Fruit fly (Drosophila melanogaster) Kc167 (cell line): ENCODE data around the gene CG32104.

Experiments used
- Myc ChIP-seq: fragments of >200 bp; optimal IDR thresholded peaks from 2 replicates; lab custom pipeline; 2017; ENCODE audit warnings: missing external identifiers
- Sin3A ChIP-seq: fragments of >200 bp; optimal IDR thresholded peaks from 2 replicates; lab custom pipeline; 2018; ENCODE audit warnings: missing external identifiers
- h ChIP-seq: fragments of >200 bp; optimal IDR thresholded peaks from 3 replicates; lab custom pipeline; 2018; ENCODE audit warnings: missing external identifiers
- insv ChIP-seq: fragments of >200 bp; optimal IDR thresholded peaks from 3 replicates; lab custom pipeline; 2018; ENCODE audit warnings: missing external identifiers
- psq ChIP-seq: fragments of >200 bp; optimal IDR thresholded peaks from 2 replicates; lab custom pipeline; 2017; ENCODE audit warnings: missing external identifiers
- ttk ChIP-seq: sonication (Bioruptor generic); optimal IDR thresholded peaks from 2 replicates; lab custom pipeline; 2017; ENCODE audit warnings: missing external identifiers

Gene CG32104

DNA sequence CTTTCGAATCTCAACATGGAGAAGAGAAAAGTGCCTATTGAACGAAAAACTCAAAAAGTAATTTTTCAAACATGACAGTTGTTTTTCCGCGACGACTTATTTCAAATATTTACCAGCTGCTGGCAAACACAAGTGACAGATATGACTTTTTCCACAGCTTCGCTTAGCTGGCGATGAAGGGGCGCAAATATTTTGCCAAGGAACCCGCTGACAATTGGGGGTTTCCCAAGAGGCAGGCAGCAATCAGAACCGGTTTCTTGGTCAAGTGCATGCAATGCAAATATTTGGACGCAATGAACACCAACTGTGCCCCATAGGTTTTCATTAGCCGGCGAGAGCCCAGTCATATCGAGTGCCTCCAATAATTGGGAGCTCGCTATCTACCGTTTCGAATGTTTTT is 7.1 kb downstream of the CG32104 start:
- TF ChIP-seq h (lab: Kevin White, UChicago) (no peak), Myc (no peak), ttk (lab: Kevin White, UChicago) (no peak), insv (lab: Kevin White, UChicago) (no peak), psq (lab: Kevin White, UChicago) (no peak), Sin3A (lab: Kevin White, UChicago) (no peak)

dm6 chr3L:12391240-12391843 is 7.8 kb downstream of the CG32104 start, which contains the start of gene Ncc69:
Ncc69 (minus strand) TSS chr3L:12391444.
- TF ChIP-seq ttk (lab: Kevin White, UChicago) (no peak), psq (lab: Kevin White, UChicago) (no peak), insv (lab: Kevin White, UChicago) (no peak), h (lab: Kevin White, UChicago) (no peak), Sin3A (lab: Kevin White, UChicago) (no peak), Myc (no peak)

DNA sequence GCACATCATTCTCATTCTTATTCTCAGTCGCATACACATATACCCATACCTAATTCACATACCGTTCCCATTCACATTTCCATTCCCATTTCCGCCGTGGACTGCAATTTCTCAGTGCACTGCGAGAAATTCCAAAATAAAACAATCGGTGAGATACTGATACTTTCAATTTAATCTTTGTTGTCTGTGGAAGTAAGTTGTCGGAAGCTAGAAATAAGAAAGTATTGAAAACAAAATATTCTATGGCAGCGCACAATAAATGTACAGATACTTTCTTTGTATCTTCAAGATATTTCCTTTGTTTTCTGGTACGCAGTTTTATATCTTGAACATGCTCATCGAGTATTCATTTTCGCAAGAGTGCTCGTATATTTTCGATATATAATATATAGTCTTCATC is 11.2 kb downstream of the CG32104 start:
- TF ChIP-seq ttk (lab: Kevin White, UChicago) (no peak), Myc (no peak), insv (lab: Kevin White, UChicago) (no peak), psq (lab: Kevin White, UChicago) (no peak), h (lab: Kevin White, UChicago) (no peak), Sin3A (lab: Kevin White, UChicago) (no peak)

DNA sequence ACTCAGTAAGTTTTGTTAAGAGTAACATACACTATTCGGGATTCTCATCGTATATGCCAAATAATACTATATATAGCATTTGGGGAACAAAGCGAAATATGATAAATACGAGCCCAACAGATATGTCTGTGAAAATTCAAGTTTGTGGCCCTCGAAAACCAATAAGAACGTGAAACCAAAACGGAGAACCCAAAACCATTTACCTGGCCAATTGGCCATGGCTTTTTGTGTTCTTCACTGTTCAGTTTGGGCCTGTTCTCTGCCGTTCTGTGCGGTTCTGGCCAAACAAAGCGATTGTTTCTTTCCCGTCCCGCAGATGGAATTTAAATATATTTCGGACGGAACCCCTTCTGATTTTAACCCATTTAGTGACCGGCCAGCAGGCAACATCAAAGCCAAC is 12.1 kb downstream of the CG32104 start:
- TF ChIP-seq Sin3A (lab: Kevin White, UChicago) (no peak), psq (lab: Kevin White, UChicago) (no peak), Myc (no peak), insv (lab: Kevin White, UChicago) (no peak), h (lab: Kevin White, UChicago) (no peak), ttk (lab: Kevin White, UChicago) (no peak)

DNA sequence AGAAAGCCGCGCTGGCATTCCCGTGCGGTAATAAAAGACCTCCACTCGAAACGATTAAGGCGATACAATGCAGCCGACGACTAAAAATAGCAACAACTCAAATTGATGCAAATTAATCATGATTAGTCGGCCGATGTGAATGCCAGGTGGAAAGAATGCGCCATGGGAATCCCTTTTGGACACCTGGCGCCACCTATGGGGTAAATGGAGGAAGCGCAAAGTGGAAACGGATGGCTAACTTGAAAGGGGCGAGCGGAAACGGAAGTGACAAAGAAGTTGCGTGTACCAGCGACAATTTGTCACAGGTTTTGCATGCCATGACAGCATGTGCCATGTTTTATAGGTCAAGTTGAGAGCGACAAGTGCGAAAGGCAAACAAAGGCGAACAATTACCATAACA is 18.5 kb downstream of the CG32104 start:
- TF ChIP-seq Sin3A (lab: Kevin White, UChicago) (no peak), Myc (no peak), h (lab: Kevin White, UChicago) (no peak), insv (lab: Kevin White, UChicago) (no peak), ttk (lab: Kevin White, UChicago) (no peak), psq (lab: Kevin White, UChicago) (no peak)

DNA sequence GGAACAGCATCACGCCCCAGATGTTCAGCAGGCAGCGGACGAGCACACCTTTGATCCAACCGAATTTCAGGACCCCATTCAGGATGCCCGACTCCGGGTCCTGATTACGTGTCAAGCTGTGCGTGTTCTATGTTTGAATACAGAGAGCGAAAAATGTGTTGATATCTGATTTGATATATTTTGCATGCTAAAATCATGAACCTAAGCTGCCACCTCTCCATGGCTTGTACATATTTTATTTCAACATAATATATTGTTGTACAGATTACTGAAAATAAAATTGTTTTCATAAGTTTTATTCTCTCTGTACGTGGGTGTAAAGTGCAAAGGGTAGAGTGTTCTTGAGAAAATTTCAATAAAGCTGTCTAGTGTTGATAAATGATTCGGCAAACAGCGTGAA is 24.7 kb downstream of the CG32104 start:
- TF ChIP-seq Myc (no peak), insv (lab: Kevin White, UChicago) (no peak), h (lab: Kevin White, UChicago) (no peak), Sin3A (lab: Kevin White, UChicago) (no peak), ttk (lab: Kevin White, UChicago) (no peak), psq (lab: Kevin White, UChicago) (no peak)

dm6 chr3L:12363729-12364128 is 35.4 kb downstream of the CG32104 start:
- TF ChIP-seq Sin3A (lab: Kevin White, UChicago) = no peak
- no peak for TF ChIP-seq ttk (lab: Kevin White, UChicago)
- no peak for TF ChIP-seq insv (lab: Kevin White, UChicago)
- TF ChIP-seq psq (lab: Kevin White, UChicago) = no peak
- TF ChIP-seq h (lab: Kevin White, UChicago) = no peak
- TF ChIP-seq Myc = no peak

DNA sequence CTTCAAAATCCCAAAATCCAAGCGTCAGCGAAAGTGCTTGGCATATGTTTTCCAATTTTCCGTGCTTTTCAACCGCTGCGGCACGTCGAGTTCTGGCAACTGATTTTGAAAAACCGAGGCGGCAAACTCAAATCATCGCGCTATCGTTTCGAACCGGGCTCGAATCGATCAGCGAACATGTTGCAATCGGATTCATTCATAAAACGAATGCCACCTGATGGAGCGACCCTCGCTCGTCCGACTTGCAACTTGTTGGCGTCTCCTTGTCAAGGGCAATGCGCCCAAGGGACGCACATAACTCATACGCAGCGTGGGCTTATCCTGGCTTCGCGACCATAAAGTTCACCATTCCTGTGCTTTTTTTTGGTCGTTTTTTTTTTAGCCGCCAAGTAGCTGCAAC is 47.7 kb downstream of the CG32104 start, which contains the start of gene CrzR:
Gene CrzR, minus strand, starts transcription at position 105 of the 400 bp plus-strand sequence.
- TF ChIP-seq Sin3A (lab: Kevin White, UChicago) (no peak), h (lab: Kevin White, UChicago) (no peak), psq (lab: Kevin White, UChicago) (no peak), ttk (lab: Kevin White, UChicago) (no peak), Myc (no peak), insv (lab: Kevin White, UChicago) (no peak)

- no peak for TF ChIP-seq psq (lab: Kevin White, UChicago)
- TF ChIP-seq Myc = no peak
- no peak for TF ChIP-seq insv (lab: Kevin White, UChicago)
- TF ChIP-seq ttk (lab: Kevin White, UChicago) = no peak
- TF ChIP-seq h (lab: Kevin White, UChicago) = no peak
These were observed 48.8 kb downstream of the CG32104 start for dm6 chr3L:12350307-12350706.
